Fruit fly (Drosophila melanogaster) whole organism, prepupa: ENCODE results near the gene Agpat3.

Experiments
- Blimp-1 ChIP-seq: fragments of 200-800 bp; sonication (Bioruptor generic); optimal IDR thresholded peaks from 3 replicates; lab custom pipeline; 2017; ENCODE audit warnings: missing biosample characterization, missing genetic modification characterization, mild to moderate bottlenecking, moderate library complexity, missing genetic modification reagents
- CG10631 ChIP-seq: fragments of 200-800 bp; sonication (Bioruptor generic); optimal IDR thresholded peaks from 2 replicates; lab custom pipeline; 2016; ENCODE audit warnings: missing biosample characterization, missing genetic modification characterization
- CG11294 ChIP-seq: fragments of 200-800 bp; sonication (Bioruptor generic); IDR thresholded peaks from 2 replicates; pipeline ENCODE4 v1.3.6; 2022; ENCODE audit warnings: missing biosample characterization, missing genetic modification characterization
- CG11762 ChIP-seq: fragments of 200-800 bp; sonication (Bioruptor generic); optimal IDR thresholded peaks from 3 replicates; lab custom pipeline; 2016; ENCODE audit warnings: missing biosample characterization, missing genetic modification characterization; ENCODE audit not compliant: insufficient read depth
- CG11902 ChIP-seq: fragments of 200-800 bp; sonication (Bioruptor generic); optimal IDR thresholded peaks from 3 replicates; lab custom pipeline; 2016; ENCODE audit warnings: missing biosample characterization, missing genetic modification characterization
- CG15336 ChIP-seq: fragments of 200-800 bp; sonication (Bioruptor generic); IDR thresholded peaks from 2 replicates; pipeline ENCODE4 v1.3.6; 2022; ENCODE audit warnings: missing biosample characterization, missing genetic modification characterization
- CG1621 ChIP-seq: fragments of 200-800 bp; sonication (Bioruptor generic); optimal IDR thresholded peaks from 3 replicates; lab custom pipeline; 2018; ENCODE audit warnings: missing biosample characterization, mild to moderate bottlenecking, missing genetic modification characterization
- CG16779 ChIP-seq: fragments of 200-800 bp; sonication (Bioruptor generic); optimal IDR thresholded peaks from 3 replicates; lab custom pipeline; 2017; ENCODE audit warnings: missing biosample characterization, mild to moderate bottlenecking, missing genetic modification characterization
- CG3032 ChIP-seq: fragments of 200-800 bp; optimal IDR thresholded peaks from 2 replicates; lab custom pipeline; 2019; ENCODE audit warnings: missing biosample characterization, mild to moderate bottlenecking, missing genetic modification characterization, moderate library complexity
- CG31627 ChIP-seq: fragments of 200-800 bp; sonication (Bioruptor generic); optimal IDR thresholded peaks from 3 replicates; lab custom pipeline; 2016; ENCODE audit warnings: missing biosample characterization, missing genetic modification characterization
- CG3919 ChIP-seq: fragments of 200-800 bp; sonication (Bioruptor generic); optimal IDR thresholded peaks from 3 replicates; lab custom pipeline; 2016; ENCODE audit warnings: missing biosample characterization, missing genetic modification characterization
- CG6163 ChIP-seq: fragments of 200-800 bp; sonication (Bioruptor generic); IDR thresholded peaks from 3 replicates; pipeline ENCODE4 v1.3.6; 2022; ENCODE audit warnings: missing biosample characterization, missing genetic modification characterization
- CG6276 ChIP-seq: fragments of 200-800 bp; sonication (Bioruptor generic); optimal IDR thresholded peaks from 2 replicates; lab custom pipeline; 2017; ENCODE audit warnings: missing biosample characterization, mild to moderate bottlenecking, missing genetic modification characterization
- CG6792 ChIP-seq: fragments of 200-800 bp; sonication (Bioruptor generic); optimal IDR thresholded peaks from 3 replicates; lab custom pipeline; 2016; ENCODE audit warnings: missing biosample characterization, missing genetic modification characterization
- CG6808 ChIP-seq: fragments of 200-800 bp; sonication (Bioruptor generic); optimal IDR thresholded peaks from 3 replicates; lab custom pipeline; 2017; ENCODE audit warnings: missing biosample characterization, missing genetic modification characterization, mild to moderate bottlenecking, moderate library complexity, missing genetic modification reagents
- CG8119 ChIP-seq: fragments of 200-800 bp; sonication (Bioruptor generic); IDR thresholded peaks from 3 replicates; pipeline ENCODE4 v1.3.6; 2022; ENCODE audit warnings: missing biosample characterization, missing genetic modification characterization
- CG8319 ChIP-seq: fragments of 200-800 bp; sonication (Bioruptor generic); optimal IDR thresholded peaks from 3 replicates; lab custom pipeline; 2016; ENCODE audit warnings: missing biosample characterization, missing genetic modification characterization
- Eip78C ChIP-seq: fragments of 200-800 bp; sonication (Bioruptor generic); peaks from one replicate; lab custom pipeline; 2016; ENCODE audit warnings: missing biosample characterization, missing genetic modification characterization
- Eip93F ChIP-seq: fragments of 200-800 bp; sonication (Bioruptor generic); optimal IDR thresholded peaks from 2 replicates; lab custom pipeline; 2016; ENCODE audit warnings: missing biosample characterization, mild to moderate bottlenecking, missing genetic modification characterization
- Ets21C ChIP-seq: fragments of 200-800 bp; sonication (Bioruptor generic); optimal IDR thresholded peaks from 3 replicates; lab custom pipeline; 2016; ENCODE audit warnings: missing biosample characterization, missing genetic modification characterization
- Ets96B ChIP-seq: fragments of 200-800 bp; optimal IDR thresholded peaks from 2 replicates; lab custom pipeline; 2019; ENCODE audit warnings: missing biosample characterization, mild to moderate bottlenecking, missing genetic modification characterization, moderate library complexity
- Gug ChIP-seq: fragments of 200-800 bp; sonication (Bioruptor generic); IDR thresholded peaks from 2 replicates; pipeline ENCODE4 v1.3.6; 2022; ENCODE audit warnings: missing biosample characterization, missing genetic modification characterization
- Hr38 ChIP-seq: sonication (Bioruptor generic); optimal IDR thresholded peaks from 2 replicates; lab custom pipeline; 2016; ENCODE audit warnings: missing biosample characterization, missing genetic modification characterization
- Met ChIP-seq: fragments of 200-800 bp; sonication (Bioruptor generic); optimal IDR thresholded peaks from 3 replicates; lab custom pipeline; 2016; ENCODE audit warnings: missing biosample characterization, missing genetic modification characterization
- Smox ChIP-seq: fragments of 200-800 bp; sonication (Bioruptor generic); optimal IDR thresholded peaks from 3 replicates; lab custom pipeline; 2016; ENCODE audit warnings: missing biosample characterization, missing genetic modification characterization
- Sox102F ChIP-seq: fragments of 200-800 bp; sonication (Bioruptor generic); optimal IDR thresholded peaks from 2 replicates; lab custom pipeline; 2016; ENCODE audit warnings: missing biosample characterization, mild to moderate bottlenecking, missing genetic modification characterization
- Sox15 ChIP-seq: fragments of 200-800 bp; sonication (Bioruptor generic); optimal IDR thresholded peaks from 3 replicates; lab custom pipeline; 2016; ENCODE audit warnings: missing biosample characterization, missing genetic modification characterization
- acj6 ChIP-seq: fragments of 200-800 bp; sonication (Bioruptor generic); optimal IDR thresholded peaks from 3 replicates; lab custom pipeline; 2016; ENCODE audit warnings: missing biosample characterization, missing genetic modification characterization
- cyc ChIP-seq: fragments of 200-800 bp; sonication (Bioruptor generic); optimal IDR thresholded peaks from 3 replicates; lab custom pipeline; 2016; ENCODE audit warnings: missing biosample characterization, missing genetic modification characterization
- dac ChIP-seq: fragments of 200-800 bp; sonication (Bioruptor generic); optimal IDR thresholded peaks from 2 replicates; lab custom pipeline; 2017; ENCODE audit warnings: missing biosample characterization, mild to moderate bottlenecking, missing genetic modification characterization
- fd85E ChIP-seq: fragments of 200-800 bp; sonication (Bioruptor generic); optimal IDR thresholded peaks from 3 replicates; lab custom pipeline; 2016; ENCODE audit warnings: missing biosample characterization, missing genetic modification characterization
- fkh ChIP-seq: fragments of 200-800 bp; sonication (Bioruptor generic); optimal IDR thresholded peaks from 3 replicates; lab custom pipeline; 2017; ENCODE audit warnings: missing biosample characterization, mild to moderate bottlenecking, missing genetic modification characterization, moderate library complexity
- lz ChIP-seq: fragments of 200-800 bp; sonication (Bioruptor generic); optimal IDR thresholded peaks from 3 replicates; lab custom pipeline; 2016; ENCODE audit warnings: missing biosample characterization, missing genetic modification characterization
- net ChIP-seq: fragments of 200-800 bp; sonication (Bioruptor generic); optimal IDR thresholded peaks from 3 replicates; lab custom pipeline; 2016; ENCODE audit warnings: missing biosample characterization, missing genetic modification characterization
- pdm3 ChIP-seq: fragments of 200-800 bp; sonication (Bioruptor generic); optimal IDR thresholded peaks from 3 replicates; lab custom pipeline; 2016; ENCODE audit warnings: missing biosample characterization, missing genetic modification characterization
- salr ChIP-seq, 2 experiments: fragments of 200-800 bp; sonication (Bioruptor generic); optimal IDR thresholded peaks; 3 replicates each; lab custom pipeline; 2016 to 2018; ENCODE audit warnings: missing biosample characterization in 2 of 2, missing genetic modification characterization in 2 of 2, mild to moderate bottlenecking in 1 of 2
- ss ChIP-seq, 2 experiments: fragments of 200-800 bp; sonication (Bioruptor generic); optimal IDR thresholded peaks; 2 replicates in 1 of 2; 3 replicates in 1 of 2; lab custom pipeline; 2017 to 2018; ENCODE audit warnings: mild to moderate bottlenecking in 2 of 2, missing biosample characterization in 2 of 2, missing genetic modification characterization in 2 of 2, moderate library complexity in 1 of 2
- svp ChIP-seq: fragments of 200-800 bp; sonication (Bioruptor generic); peaks from one replicate; lab custom pipeline; 2016; ENCODE audit warnings: missing biosample characterization, missing genetic modification characterization
- topi ChIP-seq: fragments of 200-800 bp; sonication (Bioruptor generic); optimal IDR thresholded peaks from 3 replicates; lab custom pipeline; 2016; ENCODE audit warnings: missing biosample characterization, missing genetic modification characterization
- vri ChIP-seq: fragments of 200-800 bp; sonication (Bioruptor generic); optimal IDR thresholded peaks from 3 replicates; lab custom pipeline; 2016; ENCODE audit warnings: missing biosample characterization, mild to moderate bottlenecking, missing genetic modification characterization

Gene Agpat3

dm6 chr3L:16385252-16385879, 391 bp downstream of the Agpat3 start (continued):
- TF ChIP-seq lz (GFP tag; lab: Kevin White, UChicago) (no peak), Blimp-1 (no peak), CG1621 (tag; lab: Kevin White, UChicago) (no peak), CG8119 (peak; percentile 33; the same call in 1 of the 3 replicates), CG6163 (GFP tag; lab: Robert Waterston, UW) (no peak), Eip78C (GFP tag; lab: Kevin White, UChicago) (peak; percentile 60), dac (GFP tag; lab: Kevin White, UChicago) (no peak), CG6792 (no peak), Ets21C (GFP tag; lab: Kevin White, UChicago) (no peak), Ets96B (no peak), fkh (GFP tag; lab: Kevin White, UChicago) (peak; percentile 36), vri (peak; percentile 84), Gug (GFP tag; lab: Robert Waterston, UW) (no peak), CG6276 (GFP tag; lab: Kevin White, UChicago) (peak; percentile 19), CG11762 (GFP tag; lab: Kevin White, UChicago) (no peak), Sox102F (GFP tag; lab: Kevin White, UChicago) (no peak), salr (GFP tag; optimal IDR thresholded peaks at IDR 0.05; lab: Kevin White, UChicago) (no peak), CG11294 (GFP tag; lab: Robert Waterston, UW) (no peak), svp (GFP tag; lab: Kevin White, UChicago) (peak; percentile 86), CG31627 (GFP tag; lab: Kevin White, UChicago) (no peak), net (GFP tag; lab: Kevin White, UChicago) (no peak), topi (GFP tag; lab: Kevin White, UChicago) (no peak), fd85E (GFP tag; lab: Kevin White, UChicago) (no peak), CG15336 (GFP tag; lab: Robert Waterston, UW) (no peak; the same call in 1 of the 2 replicates), Eip93F (GFP tag; lab: Kevin White, UChicago) (no peak), Hr38 (GFP tag; lab: Kevin White, UChicago) (no peak), Smox (GFP tag; lab: Kevin White, UChicago) (no peak), Sox15 (GFP tag; lab: Kevin White, UChicago) (no peak), cyc (no peak), Met (no peak), CG6808 (peak; percentile 47), CG3032 (no peak), CG11902 (GFP tag; lab: Kevin White, UChicago) (no peak), CG8319 (GFP tag; lab: Kevin White, UChicago) (peak; percentile 88), pdm3 (no peak)

- no peak for TF ChIP-seq svp (GFP tag; lab: Kevin White, UChicago)
- TF ChIP-seq CG6276 (GFP tag; lab: Kevin White, UChicago) = peak; percentile 52
- TF ChIP-seq Eip78C (GFP tag; lab: Kevin White, UChicago) = peak; percentile 38
- TF ChIP-seq CG15336 (GFP tag; lab: Robert Waterston, UW) = no peak
- TF ChIP-seq vri = peak; percentile 32
- TF ChIP-seq CG8119 = peak; percentile 51; the same call in 1 of the 3 replicates
- no peak for TF ChIP-seq acj6 (GFP tag; lab: Kevin White, UChicago)
- TF ChIP-seq CG10631 (GFP tag; lab: Kevin White, UChicago) = no peak
- peak; percentile 15 for TF ChIP-seq CG16779 (tag; lab: Kevin White, UChicago)
- TF ChIP-seq CG8319 (GFP tag; lab: Kevin White, UChicago) = no peak
- no peak for TF ChIP-seq CG3919 (GFP tag; lab: Kevin White, UChicago)
- peak in 1 of 2 experiments; percentile 9 for TF ChIP-seq ss (GFP tag; optimal IDR thresholded peaks at IDR 0.05; lab: Kevin White, UChicago)
Measured at dm6 chr3L:16384145-16384705, 1.5 kb downstream of the Agpat3 start.
